Worm (Caenorhabditis elegans) whole organism, mixed stage, embryonic: ENCODE results near the gene C50H2.13.

Experiments
- ceh-83 ChIP-seq: fragments of 200-800 bp; sonication (Bioruptor generic); optimal IDR thresholded peaks from 2 replicates; lab custom pipeline; 2018; ENCODE audit warnings: mild to moderate bottlenecking, missing genetic modification characterization, missing compliant biosample characterization
- elt-3 ChIP-seq: fragments of 150-350 bp; optimal IDR thresholded peaks from 2 replicates; lab custom pipeline; 2014; ENCODE audit warnings: missing biosample characterization, missing genetic modification characterization
- nhr-76 ChIP-seq: sonication (generic microtip); optimal IDR thresholded peaks from 2 replicates; lab custom pipeline; 2017; ENCODE audit warnings: missing biosample characterization, missing genetic modification characterization
- snpc-4 ChIP-seq: fragments of 150-350 bp; optimal IDR thresholded peaks from 2 replicates; lab custom pipeline; 2014; ENCODE audit warnings: missing biosample characterization, missing genetic modification characterization
- unc-39 ChIP-seq: fragments of 150-350 bp; optimal IDR thresholded peaks from 2 replicates; lab custom pipeline; 2014; ENCODE audit warnings: missing biosample characterization, missing genetic modification characterization

DNA sequence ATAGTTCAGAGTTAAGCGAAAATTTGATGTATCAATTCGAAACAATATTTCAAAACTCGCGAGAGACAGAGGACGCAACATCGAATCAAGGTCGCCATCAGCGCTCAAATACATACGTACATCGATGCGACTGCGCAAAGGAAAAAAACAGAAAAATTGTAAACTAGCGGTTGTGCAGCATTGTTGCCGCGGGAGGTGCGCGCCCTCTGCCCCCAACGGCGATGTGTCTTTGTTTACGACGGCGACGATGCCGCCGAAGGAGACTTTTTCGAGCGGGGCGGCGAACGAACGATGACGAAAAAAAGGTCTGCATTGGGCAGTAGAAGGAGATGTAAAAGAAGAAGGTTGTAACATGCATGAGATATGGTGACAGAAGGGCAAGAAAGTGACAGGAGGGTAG, 36.6 kb downstream of the C50H2.13 start:
- TF ChIP-seq unc-39 (no peak), ceh-83 (GFP tag; lab: Kevin White, UChicago) (no peak), snpc-4 (tag; lab: Kevin White, UChicago) (no peak), elt-3 (tag; lab: Kevin White, UChicago) (no peak), nhr-76 (tag; lab: Kevin White, UChicago) (no peak)
